Worm (Caenorhabditis elegans) whole organism, L1 larva: ENCODE data around the gene K11H12.9.
A peak's percentile ranks its signal among the peaks of the same experiment; 100 is the strongest.

Experiments
- C04F5.9 ChIP-seq: sonication (generic microtip); optimal IDR thresholded peaks from 2 replicates; lab custom pipeline; 2016; ENCODE audit warnings: missing genetic modification characterization, missing compliant biosample characterization
- C16A3.4 ChIP-seq: fragments of 150-350 bp; optimal IDR thresholded peaks from 2 replicates; lab custom pipeline; 2014; ENCODE audit warnings: missing biosample characterization, missing genetic modification characterization
- F16B12.6 ChIP-seq: fragments of 150-350 bp; optimal IDR thresholded peaks from 2 replicates; lab custom pipeline; 2014; ENCODE audit warnings: missing biosample characterization, missing genetic modification characterization
- aha-1 ChIP-seq: fragments of 150-350 bp; optimal IDR thresholded peaks from 2 replicates; lab custom pipeline; 2014; ENCODE audit warnings: missing biosample characterization, missing genetic modification characterization
- aly-2 ChIP-seq: fragments of 150-350 bp; optimal IDR thresholded peaks from 2 replicates; lab custom pipeline; 2014; ENCODE audit warnings: missing biosample characterization, missing genetic modification characterization
- ama-1 ChIP-seq: fragments of 150-350 bp; optimal IDR thresholded peaks from 2 replicates; lab custom pipeline; 2014
- ceh-8 ChIP-seq: fragments of 200-800 bp; sonication (Bioruptor generic); optimal IDR thresholded peaks from 2 replicates; lab custom pipeline; 2018; ENCODE audit warnings: mild to moderate bottlenecking, missing genetic modification characterization, moderate library complexity, missing compliant biosample characterization
- ceh-82 ChIP-seq, 3 experiments: fragments of 150-350 bp in 1 of 3; sonication (generic microtip) in 2 of 3; optimal IDR thresholded peaks; 2 replicates each; lab custom pipeline; 2014 to 2017; ENCODE audit warnings: missing biosample characterization in 3 of 3, missing genetic modification characterization in 3 of 3
- ceh-88 ChIP-seq: fragments of 200-800 bp; sonication (Bioruptor generic); IDR thresholded peaks from 2 replicates; pipeline ENCODE4 v1.3.6; 2022; ENCODE audit warnings: missing genetic modification characterization, missing compliant biosample characterization
- dpl-1 ChIP-seq, 3 experiments: fragments of 150-350 bp in 2 of 3; sonication (generic microtip) in 1 of 3; optimal IDR thresholded peaks; 2 replicates each; lab custom pipeline; 2014 to 2017; ENCODE audit warnings: missing biosample characterization in 3 of 3, missing genetic modification characterization in 3 of 3, missing genetic modification reagents in 3 of 3
- dsc-1 ChIP-seq: sonication (generic microtip); optimal IDR thresholded peaks from 2 replicates; lab custom pipeline; 2016; ENCODE audit warnings: mild to moderate bottlenecking, missing genetic modification characterization, missing compliant biosample characterization
- efl-1 ChIP-seq, 4 experiments: fragments of 150-350 bp; optimal IDR thresholded peaks in 3 of 4; peaks in 1 of 4; 1 replicate in 1 of 4; 2 replicates in 3 of 4; lab custom pipeline; 2014; ENCODE audit warnings: missing biosample characterization in 2 of 4, missing genetic modification characterization in 2 of 4, missing genetic modification reagents in 2 of 4
- efl-3 ChIP-seq: fragments of 200-800 bp; sonication (Bioruptor generic); optimal IDR thresholded peaks from 2 replicates; lab custom pipeline; 2018; ENCODE audit warnings: mild to moderate bottlenecking, missing genetic modification characterization, missing compliant biosample characterization
- egl-13 ChIP-seq: sonication (generic microtip); optimal IDR thresholded peaks from 2 replicates; lab custom pipeline; 2016; ENCODE audit warnings: missing genotype, missing genetic modification reagents, missing genetic modification characterization, missing compliant biosample characterization
- elt-3 ChIP-seq, 6 experiments: fragments of 150-350 bp in 1 of 6; sonication (generic microtip); optimal IDR thresholded peaks; 2 replicates each; lab custom pipeline; 2017 to 2018; ENCODE audit warnings: missing biosample characterization in 6 of 6, missing genetic modification characterization in 6 of 6, inconsistent platforms in 1 of 6
- fkh-4 ChIP-seq: sonication (generic microtip); optimal IDR thresholded peaks from 2 replicates; lab custom pipeline; 2016; ENCODE audit warnings: missing compliant biosample characterization, missing genetic modification characterization, borderline replicate concordance
- fkh-8 ChIP-seq: sonication (generic microtip); optimal IDR thresholded peaks from 2 replicates; lab custom pipeline; 2016; ENCODE audit warnings: mild to moderate bottlenecking, missing genetic modification characterization, missing compliant biosample characterization
- fos-1 ChIP-seq: fragments of 150-350 bp; optimal IDR thresholded peaks from 2 replicates; lab custom pipeline; 2014; ENCODE audit warnings: missing biosample characterization, missing genetic modification characterization
- hlh-4 ChIP-seq: sonication (generic microtip); optimal IDR thresholded peaks from 2 replicates; lab custom pipeline; 2016; ENCODE audit warnings: mild to moderate bottlenecking, missing genetic modification characterization, missing compliant biosample characterization
- irx-1 ChIP-seq: sonication (generic microtip); optimal IDR thresholded peaks from 2 replicates; lab custom pipeline; 2016; ENCODE audit warnings: missing genetic modification characterization, missing compliant biosample characterization
- isw-1 ChIP-seq: fragments of 200-800 bp; sonication (Bioruptor generic); IDR thresholded peaks from 2 replicates; pipeline ENCODE4 v1.3.6; 2022; ENCODE audit warnings: missing genetic modification characterization, missing compliant biosample characterization
- jun-1 ChIP-seq: fragments of 150-350 bp; optimal IDR thresholded peaks from 2 replicates; lab custom pipeline; 2014; ENCODE audit warnings: missing biosample characterization, missing genetic modification reagents, missing genetic modification characterization
- lin-13 ChIP-seq: fragments of 150-350 bp; optimal IDR thresholded peaks from 2 replicates; lab custom pipeline; 2014; ENCODE audit warnings: missing biosample characterization, missing genetic modification reagents, missing genetic modification characterization
- lin-15B ChIP-seq: fragments of 150-350 bp; sonication (generic microtip); optimal IDR thresholded peaks from 3 replicates; lab custom pipeline; 2014; ENCODE audit warnings: missing biosample characterization, missing genetic modification characterization
- lin-35 ChIP-seq, 2 experiments: fragments of 150-350 bp; optimal IDR thresholded peaks; 2 replicates each; lab custom pipeline; 2014; ENCODE audit warnings: missing biosample characterization in 2 of 2, missing genetic modification characterization in 2 of 2, missing genetic modification reagents in 2 of 2
- lin-39 ChIP-seq: fragments of 150-350 bp; optimal IDR thresholded peaks from 2 replicates; lab custom pipeline; 2014; ENCODE audit warnings: missing biosample characterization, missing genetic modification reagents, missing genetic modification characterization
- lsy-2 ChIP-seq, 2 experiments: fragments of 150-350 bp; optimal IDR thresholded peaks; 2 replicates each; lab custom pipeline; 2014; ENCODE audit warnings: missing biosample characterization in 2 of 2, missing genetic modification characterization in 2 of 2
- mdl-1 ChIP-seq, 2 experiments: fragments of 150-350 bp; optimal IDR thresholded peaks; 2 replicates each; lab custom pipeline; 2014 to 2017; ENCODE audit warnings: missing biosample characterization in 2 of 2, missing genetic modification characterization in 2 of 2, inconsistent platforms in 1 of 2
- mef-2 ChIP-seq: fragments of 150-350 bp; optimal IDR thresholded peaks from 2 replicates; lab custom pipeline; 2014; ENCODE audit warnings: missing biosample characterization, missing genetic modification characterization
- nhr-19 ChIP-seq: fragments of 200-800 bp; sonication (Bioruptor generic); conservative IDR thresholded peaks from 2 replicates; pipeline ENCODE4 v1.3.6; 2022; ENCODE audit warnings: missing genetic modification characterization, missing compliant biosample characterization
- nhr-20 ChIP-seq: sonication (generic microtip); optimal IDR thresholded peaks from 2 replicates; lab custom pipeline; 2016; ENCODE audit warnings: mild to moderate bottlenecking, missing genetic modification characterization, missing compliant biosample characterization
- nhr-47 ChIP-seq: sonication (generic microtip); optimal IDR thresholded peaks from 2 replicates; lab custom pipeline; 2016; ENCODE audit warnings: mild to moderate bottlenecking, missing genetic modification characterization, moderate library complexity, missing compliant biosample characterization
- nhr-71 ChIP-seq: sonication (generic microtip); optimal IDR thresholded peaks from 2 replicates; lab custom pipeline; 2016; ENCODE audit warnings: mild to moderate bottlenecking, missing genetic modification characterization, moderate library complexity, missing compliant biosample characterization
- nhr-76 ChIP-seq: sonication (generic microtip); optimal IDR thresholded peaks from 2 replicates; lab custom pipeline; 2017; ENCODE audit warnings: missing biosample characterization, missing genetic modification characterization
- nhr-77 ChIP-seq: fragments of 150-350 bp; optimal IDR thresholded peaks from 2 replicates; lab custom pipeline; 2014; ENCODE audit warnings: missing biosample characterization, missing genetic modification characterization
- nhr-84 ChIP-seq: sonication (generic microtip); optimal IDR thresholded peaks from 2 replicates; lab custom pipeline; 2017; ENCODE audit warnings: missing biosample characterization, missing genetic modification characterization
- nhr-85 ChIP-seq: sonication (generic microtip); peaks from one replicate; lab custom pipeline; 2016; ENCODE audit warnings: missing genetic modification characterization, inconsistent platforms, missing compliant biosample characterization
- nhr-90 ChIP-seq: sonication (generic microtip); optimal IDR thresholded peaks from 2 replicates; lab custom pipeline; 2016; ENCODE audit warnings: mild to moderate bottlenecking, missing genetic modification characterization, missing compliant biosample characterization; ENCODE audit not compliant: poor library complexity
- pag-3 ChIP-seq: sonication (generic microtip); optimal IDR thresholded peaks from 2 replicates; lab custom pipeline; 2017; ENCODE audit warnings: missing genetic modification characterization, mild to moderate bottlenecking, missing compliant biosample characterization, antibody characterized with exemption, borderline replicate concordance; ENCODE audit not compliant: insufficient read depth
- pax-3 ChIP-seq: fragments of 200-800 bp; sonication (Bioruptor generic); optimal IDR thresholded peaks from 2 replicates; lab custom pipeline; 2018; ENCODE audit warnings: mild to moderate bottlenecking, missing genetic modification characterization, moderate library complexity, missing compliant biosample characterization
- pqm-1 ChIP-seq: sonication (generic microtip); optimal IDR thresholded peaks from 3 replicates; lab custom pipeline; 2017; ENCODE audit warnings: missing biosample characterization, missing genetic modification characterization
- rnt-1 ChIP-seq: sonication (generic microtip); optimal IDR thresholded peaks from 2 replicates; lab custom pipeline; 2016; ENCODE audit warnings: mild to moderate bottlenecking, missing genetic modification characterization, moderate library complexity, missing compliant biosample characterization
- skn-1 ChIP-seq: fragments of 150-350 bp; optimal IDR thresholded peaks from 2 replicates; lab custom pipeline; 2014; ENCODE audit warnings: missing biosample characterization, missing genetic modification characterization
- snpc-4 ChIP-seq: fragments of 150-350 bp; optimal IDR thresholded peaks from 2 replicates; lab custom pipeline; 2014; ENCODE audit warnings: missing biosample characterization, missing genetic modification characterization
- snu-23 ChIP-seq: sonication (generic microtip); optimal IDR thresholded peaks from 2 replicates; lab custom pipeline; 2016; ENCODE audit warnings: missing genetic modification characterization, missing compliant biosample characterization
- swsn-7 ChIP-seq: sonication (generic microtip); optimal IDR thresholded peaks from 2 replicates; lab custom pipeline; 2016; ENCODE audit warnings: missing genetic modification characterization, missing compliant biosample characterization
- tbx-2 ChIP-seq: sonication (generic microtip); optimal IDR thresholded peaks from 2 replicates; lab custom pipeline; 2016; ENCODE audit warnings: missing genetic modification characterization, missing compliant biosample characterization
- unc-130 ChIP-seq: fragments of 150-350 bp; optimal IDR thresholded peaks from 2 replicates; lab custom pipeline; 2017; ENCODE audit warnings: missing biosample characterization, missing genetic modification characterization, inconsistent platforms
- unc-86 ChIP-seq: sonication (generic microtip); optimal IDR thresholded peaks from 2 replicates; lab custom pipeline; 2016; ENCODE audit warnings: missing genetic modification characterization, missing compliant biosample characterization
- unc-98 ChIP-seq: fragments of 200-800 bp; sonication (Bioruptor generic); IDR thresholded peaks from 2 replicates; pipeline ENCODE4 v1.3.6; 2022; ENCODE audit warnings: missing genetic modification characterization, missing compliant biosample characterization
- ztf-11 ChIP-seq, 2 experiments: sonication (generic microtip); optimal IDR thresholded peaks; 2 replicates each; lab custom pipeline; 2016 to 2017; ENCODE audit warnings: missing genetic modification characterization in 2 of 2, missing biosample characterization in 1 of 2, missing compliant biosample characterization in 1 of 2
- ztf-4 ChIP-seq: fragments of 150-350 bp; optimal IDR thresholded peaks from 2 replicates; lab custom pipeline; 2014; ENCODE audit warnings: missing biosample characterization, missing genetic modification characterization

Gene K11H12.9

DNA sequence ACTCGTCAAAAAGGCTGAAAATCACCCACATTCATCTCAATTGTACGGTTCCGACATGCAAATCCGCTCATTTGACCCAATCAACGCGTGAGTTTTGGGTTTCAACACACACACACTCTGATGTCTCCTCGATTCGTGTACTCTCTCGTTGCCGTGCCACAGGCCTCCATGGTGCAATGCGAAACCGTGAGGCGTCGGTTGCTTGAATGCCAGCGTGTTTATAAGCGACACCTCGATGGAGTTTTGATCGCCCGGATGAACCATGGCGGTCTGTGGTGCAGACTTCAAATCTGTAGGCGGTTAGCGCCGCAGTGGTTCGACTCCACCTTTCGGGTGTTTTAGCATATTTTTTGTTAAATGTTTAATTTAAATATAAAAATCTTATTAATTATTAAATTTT lies 8.5 kb downstream of the K11H12.9 start:
- peak; percentile 60 to 67 for TF ChIP-seq lin-35 (GFP tag; optimal IDR thresholded peaks at IDR 0.05; lab: Kevin White, UChicago)
- TF ChIP-seq unc-130 (tag; lab: Kevin White, UChicago) = peak; percentile 27
- TF ChIP-seq ceh-88 = 0 out of 2 replicates have a peak, but pooled peaks have one; percentile 28
- peak; percentile 40 for TF ChIP-seq irx-1
- peak; percentile 22 for TF ChIP-seq lin-15B (tag; lab: Kevin White, UChicago)
- no peak for TF ChIP-seq nhr-84 (tag; lab: Kevin White, UChicago)
- TF ChIP-seq F16B12.6 (tag; lab: Kevin White, UChicago) = peak; percentile 27
- peak; percentile 61 for TF ChIP-seq tbx-2
- TF ChIP-seq rnt-1 (tag; lab: Kevin White, UChicago) = peak; percentile 94
- peak; percentile 49 for TF ChIP-seq ztf-4
- TF ChIP-seq dsc-1 (tag; lab: Kevin White, UChicago) = peak; percentile 88
- peak; percentile 64 to 75 for TF ChIP-seq efl-1 (optimal IDR thresholded peaks at IDR 0.05; lab: Kevin White, UChicago)
- TF ChIP-seq efl-1 (GFP tag; optimal IDR thresholded peaks at IDR 0.05 in 1 of 2; lab: Kevin White, UChicago) = peak; percentile 55 to 97
- TF ChIP-seq C16A3.4 (tag; lab: Kevin White, UChicago) = peak; percentile 64
- peak; percentile 21; the same call in 1 of the 2 replicates for TF ChIP-seq isw-1 (GFP tag; lab: Robert Waterston, UW)
- peak; percentile 59 for TF ChIP-seq C04F5.9 (tag; lab: Kevin White, UChicago)
- no peak for TF ChIP-seq hlh-4
- peak; percentile 88 for TF ChIP-seq swsn-7 (tag; lab: Kevin White, UChicago)
- TF ChIP-seq nhr-76 (tag; lab: Kevin White, UChicago) = no peak
- TF ChIP-seq efl-3 (GFP tag; lab: Kevin White, UChicago) = no peak
- TF ChIP-seq dpl-1 (GFP tag; optimal IDR thresholded peaks at IDR 0.05; lab: Kevin White, UChicago) = peak; percentile 45 to 56 (median 47)
- peak in 1 of 2 experiments; percentile 52 for TF ChIP-seq mdl-1 (tag; optimal IDR thresholded peaks at IDR 0.05; lab: Kevin White, UChicago)
- TF ChIP-seq aly-2 = peak; percentile 4
- no peak for TF ChIP-seq mef-2 (tag; lab: Kevin White, UChicago)
- peak; percentile 89 for TF ChIP-seq nhr-90
- peak; percentile 24 for TF ChIP-seq nhr-77 (tag; lab: Kevin White, UChicago)
- peak; percentile 99 for TF ChIP-seq snpc-4 (tag; lab: Kevin White, UChicago)
- TF ChIP-seq ztf-11 (tag; optimal IDR thresholded peaks at IDR 0.05; lab: Kevin White, UChicago) = peak in 1 of 2 experiments; percentile 29
- peak; percentile 54; the same call in 1 of the 2 replicates for TF ChIP-seq unc-98 (GFP tag; lab: Robert Waterston, UW)
- TF ChIP-seq skn-1 (tag; lab: Kevin White, UChicago) = peak; percentile 35
- TF ChIP-seq pqm-1 (tag; lab: Kevin White, UChicago) = no peak
- no peak for TF ChIP-seq fkh-4 (tag; lab: Kevin White, UChicago)
- TF ChIP-seq pag-3 (tag; lab: Kevin White, UChicago) = no peak
- peak; percentile 90 for TF ChIP-seq nhr-71 (tag; lab: Kevin White, UChicago)
- TF ChIP-seq elt-3 (tag; optimal IDR thresholded peaks at IDR 0.05; lab: Kevin White, UChicago) = peak in 1 of 6 experiments; percentile 22
- TF ChIP-seq fos-1 (tag; lab: Kevin White, UChicago) = peak; percentile 69
- no peak for TF ChIP-seq jun-1 (tag; lab: Kevin White, UChicago)
- peak; percentile 51 for TF ChIP-seq unc-86 (tag; lab: Kevin White, UChicago)
- peak; percentile 89 for TF ChIP-seq nhr-47
- peak; percentile 58 for TF ChIP-seq lin-13
- TF ChIP-seq nhr-85 = peak; percentile 80
- TF ChIP-seq aha-1 (tag; lab: Kevin White, UChicago) = no peak
- no peak for TF ChIP-seq pax-3 (tag; lab: Kevin White, UChicago)
- peak; percentile 83 for TF ChIP-seq nhr-19 (GFP tag; lab: Robert Waterston, UW)
- peak; percentile 56 to 77 (median 59) for TF ChIP-seq ceh-82 (tag; optimal IDR thresholded peaks at IDR 0.05; lab: Kevin White, UChicago)
- peak; percentile 81 for TF ChIP-seq nhr-20 (tag; lab: Kevin White, UChicago)
- peak; percentile 53 for TF ChIP-seq lin-39 (tag; lab: Kevin White, UChicago)
- peak; percentile 86 to 88 for TF ChIP-seq lsy-2 (tag; optimal IDR thresholded peaks at IDR 0.05; lab: Kevin White, UChicago)
- peak; percentile 59 for TF ChIP-seq fkh-8 (tag; lab: Kevin White, UChicago)
- peak; percentile 86 for TF ChIP-seq snu-23 (GFP tag; lab: Kevin White, UChicago)
- no peak for TF ChIP-seq ceh-8 (GFP tag; lab: Kevin White, UChicago)
- TF ChIP-seq egl-13 (tag; lab: Kevin White, UChicago) = peak; percentile 7
- peak; percentile 68 for TF ChIP-seq ama-1 (lab: Kevin White, UChicago)
